Worm (Caenorhabditis elegans): Measurements from ENCODE around the gene ZK783.7.

ZK783.7 gene

DNA sequence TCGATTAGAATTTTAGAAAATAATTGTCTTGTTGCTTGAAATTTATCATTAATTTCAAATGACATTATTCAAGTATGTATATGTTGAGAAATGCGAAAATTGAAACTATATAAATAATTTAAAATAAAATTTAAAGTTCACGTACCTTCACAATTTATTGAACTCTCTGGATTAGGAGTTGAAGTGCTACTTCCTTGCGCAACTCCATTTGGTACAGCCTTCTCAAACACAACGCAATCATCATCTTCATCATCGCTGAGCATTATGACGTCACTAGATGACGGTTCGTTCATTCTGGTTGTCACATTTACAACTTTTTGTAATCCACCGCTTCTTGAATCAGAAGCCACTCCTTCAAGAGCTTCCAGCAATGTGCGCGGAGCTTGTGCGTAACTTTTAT lies 47.0 kb downstream of the ZK783.7 start:
- TF ChIP-seq mep-1 (tag; optimal IDR thresholded peaks at IDR 0.05), result no peak
- peak; percentile 81 for TF ChIP-seq zip-8 (tag; optimal IDR thresholded peaks at IDR 0.05)
- TF ChIP-seq nhr-237 (tag; optimal IDR thresholded peaks at IDR 0.05), result no peak
- TF ChIP-seq elt-3 (tag; optimal IDR thresholded peaks at IDR 0.05), result no peak
- TF ChIP-seq lin-32 (GFP tag; optimal IDR thresholded peaks at IDR 0.05), result no peak
- no peak for TF ChIP-seq ham-2 (GFP tag; optimal IDR thresholded peaks at IDR 0.05)
- TF ChIP-seq unc-62 (GFP tag; optimal IDR thresholded peaks at IDR 0.05), result no peak

Data from whole organism, mixed stage, embryonic.